Fruit fly (Drosophila melanogaster) whole organism, prepupa: ENCODE results near the gene NetA.
A peak's percentile ranks its signal among the peaks of the same experiment; 100 is the strongest.

ENCODE experiments used
- CG10631 ChIP-seq: fragments of 200-800 bp; sonication (Bioruptor generic); optimal IDR thresholded peaks from 2 replicates; lab custom pipeline; 2016; ENCODE audit warnings: missing biosample characterization, missing genetic modification characterization
- CG10669 ChIP-seq: fragments of 200-800 bp; sonication (Bioruptor generic); optimal IDR thresholded peaks from 3 replicates; lab custom pipeline; 2018; ENCODE audit warnings: missing biosample characterization, mild to moderate bottlenecking, missing genetic modification characterization, moderate library complexity
- CG11762 ChIP-seq: fragments of 200-800 bp; sonication (Bioruptor generic); optimal IDR thresholded peaks from 3 replicates; lab custom pipeline; 2016; ENCODE audit warnings: missing biosample characterization, missing genetic modification characterization; ENCODE audit not compliant: insufficient read depth
- CG11902 ChIP-seq: fragments of 200-800 bp; sonication (Bioruptor generic); optimal IDR thresholded peaks from 3 replicates; lab custom pipeline; 2016; ENCODE audit warnings: missing biosample characterization, missing genetic modification characterization
- CG15336 ChIP-seq: fragments of 200-800 bp; sonication (Bioruptor generic); IDR thresholded peaks from 2 replicates; pipeline ENCODE4 v1.3.6; 2022; ENCODE audit warnings: missing biosample characterization, missing genetic modification characterization
- CG1621 ChIP-seq: fragments of 200-800 bp; sonication (Bioruptor generic); optimal IDR thresholded peaks from 3 replicates; lab custom pipeline; 2018; ENCODE audit warnings: missing biosample characterization, mild to moderate bottlenecking, missing genetic modification characterization
- CG16779 ChIP-seq: fragments of 200-800 bp; sonication (Bioruptor generic); optimal IDR thresholded peaks from 3 replicates; lab custom pipeline; 2017; ENCODE audit warnings: missing biosample characterization, mild to moderate bottlenecking, missing genetic modification characterization
- CG3032 ChIP-seq: fragments of 200-800 bp; optimal IDR thresholded peaks from 2 replicates; lab custom pipeline; 2019; ENCODE audit warnings: missing biosample characterization, mild to moderate bottlenecking, missing genetic modification characterization, moderate library complexity
- CG32006 ChIP-seq: fragments of 200-800 bp; sonication (Bioruptor generic); optimal IDR thresholded peaks from 3 replicates; lab custom pipeline; 2017; ENCODE audit warnings: missing biosample characterization, mild to moderate bottlenecking, missing genetic modification characterization
- CG34406 ChIP-seq: fragments of 200-800 bp; sonication (Bioruptor generic); optimal IDR thresholded peaks from 3 replicates; lab custom pipeline; 2016; ENCODE audit warnings: missing biosample characterization, missing genetic modification characterization
- CG3919 ChIP-seq: fragments of 200-800 bp; sonication (Bioruptor generic); optimal IDR thresholded peaks from 3 replicates; lab custom pipeline; 2016; ENCODE audit warnings: missing biosample characterization, missing genetic modification characterization
- CG4318 ChIP-seq: fragments of 200-800 bp; sonication (Bioruptor generic); optimal IDR thresholded peaks from 3 replicates; lab custom pipeline; 2017; ENCODE audit warnings: missing biosample characterization, mild to moderate bottlenecking, missing genetic modification characterization
- CG6163 ChIP-seq: fragments of 200-800 bp; sonication (Bioruptor generic); IDR thresholded peaks from 3 replicates; pipeline ENCODE4 v1.3.6; 2022; ENCODE audit warnings: missing biosample characterization, missing genetic modification characterization
- CG6276 ChIP-seq: fragments of 200-800 bp; sonication (Bioruptor generic); optimal IDR thresholded peaks from 2 replicates; lab custom pipeline; 2017; ENCODE audit warnings: missing biosample characterization, mild to moderate bottlenecking, missing genetic modification characterization
- CG6792 ChIP-seq: fragments of 200-800 bp; sonication (Bioruptor generic); optimal IDR thresholded peaks from 3 replicates; lab custom pipeline; 2016; ENCODE audit warnings: missing biosample characterization, missing genetic modification characterization
- CG6808 ChIP-seq: fragments of 200-800 bp; sonication (Bioruptor generic); optimal IDR thresholded peaks from 3 replicates; lab custom pipeline; 2017; ENCODE audit warnings: missing biosample characterization, missing genetic modification characterization, mild to moderate bottlenecking, moderate library complexity, missing genetic modification reagents
- CG6854 ChIP-seq: fragments of 200-800 bp; sonication (Bioruptor generic); optimal IDR thresholded peaks from 2 replicates; lab custom pipeline; 2017; ENCODE audit warnings: missing biosample characterization, mild to moderate bottlenecking, missing genetic modification characterization
- CG8119 ChIP-seq: fragments of 200-800 bp; sonication (Bioruptor generic); IDR thresholded peaks from 3 replicates; pipeline ENCODE4 v1.3.6; 2022; ENCODE audit warnings: missing biosample characterization, missing genetic modification characterization
- CG8632 ChIP-seq: fragments of 200-800 bp; sonication (Bioruptor generic); optimal IDR thresholded peaks from 3 replicates; lab custom pipeline; 2016; ENCODE audit warnings: missing biosample characterization, missing genetic modification characterization
- Eip78C ChIP-seq: fragments of 200-800 bp; sonication (Bioruptor generic); peaks from one replicate; lab custom pipeline; 2016; ENCODE audit warnings: missing biosample characterization, missing genetic modification characterization
- Ets96B ChIP-seq: fragments of 200-800 bp; optimal IDR thresholded peaks from 2 replicates; lab custom pipeline; 2019; ENCODE audit warnings: missing biosample characterization, mild to moderate bottlenecking, missing genetic modification characterization, moderate library complexity
- Gug ChIP-seq: fragments of 200-800 bp; sonication (Bioruptor generic); IDR thresholded peaks from 2 replicates; pipeline ENCODE4 v1.3.6; 2022; ENCODE audit warnings: missing biosample characterization, missing genetic modification characterization
- Hr39 ChIP-seq: fragments of 200-800 bp; sonication (Bioruptor generic); optimal IDR thresholded peaks from 2 replicates; lab custom pipeline; 2016; ENCODE audit warnings: missing biosample characterization, missing genetic modification characterization
- Hr4 ChIP-seq: fragments of 200-800 bp; sonication (Bioruptor generic); optimal IDR thresholded peaks from 3 replicates; lab custom pipeline; 2016; ENCODE audit warnings: missing biosample characterization, missing genetic modification characterization
- Met ChIP-seq: fragments of 200-800 bp; sonication (Bioruptor generic); optimal IDR thresholded peaks from 3 replicates; lab custom pipeline; 2016; ENCODE audit warnings: missing biosample characterization, missing genetic modification characterization
- OdsH ChIP-seq: fragments of 200-800 bp; sonication (Bioruptor generic); optimal IDR thresholded peaks from 3 replicates; lab custom pipeline; 2016; ENCODE audit warnings: missing biosample characterization, missing genetic modification characterization
- Smox ChIP-seq: fragments of 200-800 bp; sonication (Bioruptor generic); optimal IDR thresholded peaks from 3 replicates; lab custom pipeline; 2016; ENCODE audit warnings: missing biosample characterization, missing genetic modification characterization
- Sox102F ChIP-seq: fragments of 200-800 bp; sonication (Bioruptor generic); optimal IDR thresholded peaks from 2 replicates; lab custom pipeline; 2016; ENCODE audit warnings: missing biosample characterization, mild to moderate bottlenecking, missing genetic modification characterization
- Sox14 ChIP-seq: fragments of 200-800 bp; sonication (Bioruptor generic); optimal IDR thresholded peaks from 3 replicates; lab custom pipeline; 2016; ENCODE audit warnings: missing biosample characterization, missing genetic modification characterization
- achi ChIP-seq: fragments of 200-800 bp; sonication (Bioruptor generic); optimal IDR thresholded peaks from 3 replicates; lab custom pipeline; 2016; ENCODE audit warnings: missing biosample characterization, missing genetic modification characterization
- acj6 ChIP-seq: fragments of 200-800 bp; sonication (Bioruptor generic); optimal IDR thresholded peaks from 3 replicates; lab custom pipeline; 2016; ENCODE audit warnings: missing biosample characterization, missing genetic modification characterization
- cyc ChIP-seq: fragments of 200-800 bp; sonication (Bioruptor generic); optimal IDR thresholded peaks from 3 replicates; lab custom pipeline; 2016; ENCODE audit warnings: missing biosample characterization, missing genetic modification characterization
- dac ChIP-seq: fragments of 200-800 bp; sonication (Bioruptor generic); optimal IDR thresholded peaks from 2 replicates; lab custom pipeline; 2017; ENCODE audit warnings: missing biosample characterization, mild to moderate bottlenecking, missing genetic modification characterization
- dsx ChIP-seq: fragments of 200-800 bp; optimal IDR thresholded peaks from 3 replicates; lab custom pipeline; 2019; ENCODE audit warnings: missing biosample characterization, mild to moderate bottlenecking, missing genetic modification characterization, moderate library complexity; ENCODE audit not compliant: poor library complexity, severe bottlenecking
- eg ChIP-seq: fragments of 200-800 bp; sonication (Bioruptor generic); IDR thresholded peaks from 3 replicates; pipeline ENCODE4 v1.3.6; 2022; ENCODE audit warnings: missing biosample characterization, missing genetic modification characterization
- fd85E ChIP-seq: fragments of 200-800 bp; sonication (Bioruptor generic); optimal IDR thresholded peaks from 3 replicates; lab custom pipeline; 2016; ENCODE audit warnings: missing biosample characterization, missing genetic modification characterization
- lz ChIP-seq: fragments of 200-800 bp; sonication (Bioruptor generic); optimal IDR thresholded peaks from 3 replicates; lab custom pipeline; 2016; ENCODE audit warnings: missing biosample characterization, missing genetic modification characterization
- net ChIP-seq: fragments of 200-800 bp; sonication (Bioruptor generic); optimal IDR thresholded peaks from 3 replicates; lab custom pipeline; 2016; ENCODE audit warnings: missing biosample characterization, missing genetic modification characterization
- pdm3 ChIP-seq: fragments of 200-800 bp; sonication (Bioruptor generic); optimal IDR thresholded peaks from 3 replicates; lab custom pipeline; 2016; ENCODE audit warnings: missing biosample characterization, missing genetic modification characterization
- salr ChIP-seq, 2 experiments: fragments of 200-800 bp; sonication (Bioruptor generic); optimal IDR thresholded peaks; 3 replicates each; lab custom pipeline; 2016 to 2018; ENCODE audit warnings: missing biosample characterization in 2 of 2, missing genetic modification characterization in 2 of 2, mild to moderate bottlenecking in 1 of 2
- spab ChIP-seq: fragments of 200-800 bp; sonication (Bioruptor generic); optimal IDR thresholded peaks from 2 replicates; lab custom pipeline; 2017; ENCODE audit warnings: missing biosample characterization, mild to moderate bottlenecking, missing genetic modification characterization, missing genetic modification reagents
- ss ChIP-seq, 2 experiments: fragments of 200-800 bp; sonication (Bioruptor generic); optimal IDR thresholded peaks; 2 replicates in 1 of 2; 3 replicates in 1 of 2; lab custom pipeline; 2017 to 2018; ENCODE audit warnings: mild to moderate bottlenecking in 2 of 2, missing biosample characterization in 2 of 2, missing genetic modification characterization in 2 of 2, moderate library complexity in 1 of 2
- svp ChIP-seq: fragments of 200-800 bp; sonication (Bioruptor generic); peaks from one replicate; lab custom pipeline; 2016; ENCODE audit warnings: missing biosample characterization, missing genetic modification characterization

The NetA gene

dm6 chrX:14689108-14689507 lies 35.4 kb upstream of the NetA start (continued):
- TF ChIP-seq eg (GFP tag; lab: Robert Waterston, UW) (peak; percentile 88), cyc (GFP tag; lab: Kevin White, UChicago) (peak; percentile 90), CG10631 (GFP tag; lab: Kevin White, UChicago) (peak; percentile 81), CG6792 (peak; percentile 88), CG34406 (GFP tag; lab: Kevin White, UChicago) (peak; percentile 88), Sox14 (GFP tag; lab: Kevin White, UChicago) (peak; percentile 81), CG8632 (GFP tag; lab: Kevin White, UChicago) (peak; percentile 88), CG15336 (GFP tag; lab: Robert Waterston, UW) (peak; percentile 89), CG6854 (peak; percentile 68), Sox102F (GFP tag; lab: Kevin White, UChicago) (peak; percentile 87), OdsH (GFP tag; lab: Kevin White, UChicago) (peak; percentile 85), Smox (GFP tag; lab: Kevin White, UChicago) (peak; percentile 85), CG4318 (GFP tag; lab: Kevin White, UChicago) (peak; percentile 51), CG8119 (GFP tag; lab: Robert Waterston, UW) (peak; percentile 81), svp (GFP tag; lab: Kevin White, UChicago) (peak; percentile 95), CG10669 (GFP tag; lab: Kevin White, UChicago) (peak; percentile 75), salr (GFP tag; optimal IDR thresholded peaks at IDR 0.05; lab: Kevin White, UChicago) (peak; percentile 54 to 57), CG3032 (peak; percentile 68), CG6808 (GFP tag; lab: Kevin White, UChicago) (peak; percentile 63), ss (GFP tag; optimal IDR thresholded peaks at IDR 0.05; lab: Kevin White, UChicago) (peak; percentile 71 to 80), CG16779 (peak; percentile 53), Hr39 (GFP tag; lab: Kevin White, UChicago) (peak; percentile 88), CG1621 (tag; lab: Kevin White, UChicago) (peak; percentile 66), net (peak; percentile 80)

- TF ChIP-seq Gug (GFP tag; lab: Robert Waterston, UW) (peak; percentile 67), CG6808 (GFP tag; lab: Kevin White, UChicago) (peak; percentile 10), achi (GFP tag; lab: Kevin White, UChicago) (peak; percentile 20), Met (GFP tag; lab: Kevin White, UChicago) (peak; percentile 18), Hr4 (GFP tag; lab: Kevin White, UChicago) (peak; percentile 53), CG10631 (GFP tag; lab: Kevin White, UChicago) (peak; percentile 32), lz (GFP tag; lab: Kevin White, UChicago) (no peak), dsx (GFP tag; lab: Kevin White, UChicago) (no peak), pdm3 (GFP tag; lab: Kevin White, UChicago) (peak; percentile 29), CG32006 (peak; percentile 73), CG6792 (no peak), CG15336 (GFP tag; lab: Robert Waterston, UW) (peak; percentile 62), CG3032 (peak; percentile 23), Sox14 (GFP tag; lab: Kevin White, UChicago) (no peak), eg (GFP tag; lab: Robert Waterston, UW) (peak; percentile 59), CG10669 (GFP tag; lab: Kevin White, UChicago) (peak; percentile 34), ss (GFP tag; optimal IDR thresholded peaks at IDR 0.05; lab: Kevin White, UChicago) (no peak), svp (GFP tag; lab: Kevin White, UChicago) (peak; percentile 82), acj6 (GFP tag; lab: Kevin White, UChicago) (peak; percentile 7), salr (GFP tag; optimal IDR thresholded peaks at IDR 0.05; lab: Kevin White, UChicago) (peak in 1 of 2 experiments; percentile 26), Ets96B (peak; percentile 41), CG6276 (GFP tag; lab: Kevin White, UChicago) (peak; percentile 60), fd85E (GFP tag; lab: Kevin White, UChicago) (no peak), net (peak; percentile 42), CG6163 (GFP tag; lab: Robert Waterston, UW) (peak; percentile 62), CG3919 (GFP tag; lab: Kevin White, UChicago) (peak; percentile 15), Eip78C (GFP tag; lab: Kevin White, UChicago) (peak; percentile 65), CG8119 (GFP tag; lab: Robert Waterston, UW) (peak; percentile 61), CG11902 (GFP tag; lab: Kevin White, UChicago) (no peak), spab (peak; percentile 28), CG11762 (GFP tag; lab: Kevin White, UChicago) (no peak), CG1621 (tag; lab: Kevin White, UChicago) (no peak), OdsH (GFP tag; lab: Kevin White, UChicago) (peak; percentile 49), dac (GFP tag; lab: Kevin White, UChicago) (peak; percentile 28)
These were observed 25.5 kb upstream of the NetA start, which contains the start of gene CG5321 for dm6 chrX:14679189-14679588. CG5321 (plus strand) TSS chrX:14679568.
